Fruit fly (Drosophila melanogaster): ENCODE results near the gene eRF1.
A peak's percentile ranks its signal among the peaks of the same experiment; 100 is the strongest.

eRF1 gene

DNA sequence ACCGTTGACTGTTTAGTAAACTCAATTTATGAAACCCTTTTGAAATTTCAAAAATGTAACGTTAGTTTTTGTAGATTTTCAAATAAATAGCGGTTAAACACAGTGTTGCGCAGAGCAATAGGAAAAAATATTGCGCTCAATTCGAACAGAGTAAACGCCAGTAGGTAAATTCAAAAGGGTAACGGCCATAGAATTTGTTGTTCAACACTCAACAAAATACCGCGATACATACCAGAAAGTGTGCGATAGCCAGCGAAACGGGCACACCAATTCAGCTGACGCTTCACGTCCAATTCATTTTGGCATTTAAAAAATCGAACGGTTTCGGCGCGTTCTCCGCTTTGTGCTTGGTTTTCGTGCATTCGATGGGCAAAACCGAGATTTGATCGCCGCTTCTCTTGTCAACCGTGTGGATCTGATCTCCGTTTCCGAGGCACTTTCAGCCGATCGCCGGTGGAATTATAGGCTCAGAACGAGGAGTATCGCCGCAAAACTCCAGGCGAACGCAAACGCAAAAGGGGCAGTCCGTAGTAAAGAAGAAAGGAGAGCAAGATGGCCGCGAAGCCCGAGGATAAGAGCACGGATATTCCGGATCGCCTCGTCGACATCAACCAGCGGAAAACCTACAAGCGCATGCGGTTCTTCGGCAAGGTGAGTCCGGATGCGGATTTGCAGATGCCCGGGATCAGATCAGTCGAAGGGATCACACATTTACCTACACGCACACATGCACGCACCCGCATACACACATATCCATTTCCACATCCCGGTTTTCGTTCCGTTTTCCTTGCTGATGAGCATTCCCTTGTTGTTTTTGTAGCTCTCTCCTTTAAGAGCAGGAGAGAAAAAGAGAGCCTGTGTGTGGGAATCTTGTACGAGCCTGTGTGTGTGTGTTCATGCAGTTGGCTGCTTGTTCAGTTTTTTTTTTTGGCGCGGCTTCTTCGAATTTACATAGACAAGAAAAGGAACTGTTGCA lies 38.1 kb upstream of the eRF1 start (continued):
- TF ChIP-seq NFAT (GFP tag; IDR thresholded peaks at IDR 0.05) (no peak), CG31224 (GFP tag; IDR thresholded peaks at IDR 0.05) (no peak), Bteb2 (GFP tag; optimal IDR thresholded peaks at IDR 0.05) (peak; percentile 48), tll (GFP tag; optimal IDR thresholded peaks at IDR 0.05) (no peak), CG7963 (GFP tag; IDR thresholded peaks at IDR 0.05; ENCODE audit: partially characterized antibody) (peak; percentile 83), tup (GFP tag; optimal IDR thresholded peaks at IDR 0.05) (no peak), CG10543 (GFP tag; optimal IDR thresholded peaks at IDR 0.05) (no peak), Dip2 (GFP tag; IDR thresholded peaks at IDR 0.05) (no peak), Antp (GFP tag; optimal IDR thresholded peaks at IDR 0.05) (peak; percentile 71), grn (GFP tag; optimal IDR thresholded peaks at IDR 0.05) (no peak), H2.0 (GFP tag; IDR thresholded peaks at IDR 0.05) (no peak), B-H2 (GFP tag; optimal IDR thresholded peaks at IDR 0.05) (peak; percentile 50), Fer1 (GFP tag; optimal IDR thresholded peaks at IDR 0.05) (peak; percentile 20), sna (GFP tag; IDR thresholded peaks at IDR 0.05; ENCODE audit: partially characterized antibody) (peak; percentile 73), Sox102F (GFP tag; optimal IDR thresholded peaks at IDR 0.05) (no peak), CG31388 (GFP tag; optimal IDR thresholded peaks at IDR 0.05) (no peak), CG10565 (GFP tag; optimal IDR thresholded peaks at IDR 0.05) (no peak), disco-r (GFP tag; optimal IDR thresholded peaks at IDR 0.05) (no peak), CG16813 (GFP tag; IDR thresholded peaks at IDR 0.05; ENCODE audit: partially characterized antibody) (peak; percentile 87), chn (GFP tag; optimal IDR thresholded peaks at IDR 0.05) (peak; percentile 27), hth (optimal IDR thresholded peaks at IDR 0.05) (no peak), Med (GFP tag) (peak; percentile 92), CG4707 (GFP tag; optimal IDR thresholded peaks at IDR 0.05) (no peak), Dref (GFP tag; IDR thresholded peaks at IDR 0.05) (peak; percentile 52), caup (GFP tag; optimal IDR thresholded peaks at IDR 0.05; ENCODE audit: severe bottlenecking) (peak; percentile 47), wek (GFP tag; optimal IDR thresholded peaks at IDR 0.05) (no peak), CG12104 (GFP tag; optimal IDR thresholded peaks at IDR 0.05) (no peak), psq (GFP tag; optimal IDR thresholded peaks at IDR 0.05) (peak; percentile 26), lilli (GFP tag; optimal IDR thresholded peaks at IDR 0.05) (peak; percentile 65), CG3163 (GFP tag; optimal IDR thresholded peaks at IDR 0.05) (peak; percentile 44), HLHmδ (GFP tag; optimal IDR thresholded peaks at IDR 0.05) (no peak), Myb (GFP tag; optimal IDR thresholded peaks at IDR 0.05) (peak; percentile 100), CG12219 (GFP tag; optimal IDR thresholded peaks at IDR 0.05) (no peak), CG11560 (tag; IDR thresholded peaks at IDR 0.05) (peak; percentile 12; the same call in 1 of the 3 replicates), pan (optimal IDR thresholded peaks at IDR 0.05) (no peak), pan (GFP tag; optimal IDR thresholded peaks at IDR 0.05 in 1 of 2, IDR thresholded peaks at IDR 0.05 in 1 of 2) (no peak), Hmx (GFP tag; optimal IDR thresholded peaks at IDR 0.05) (no peak), CG15011 (GFP tag; optimal IDR thresholded peaks at IDR 0.05) (no peak), HLH54F (GFP tag; optimal IDR thresholded peaks at IDR 0.05) (peak; percentile 65), Asciz (GFP tag; optimal IDR thresholded peaks at IDR 0.05) (no peak), CG17802 (tag; optimal IDR thresholded peaks at IDR 0.05) (no peak), CG18764 (GFP tag; optimal IDR thresholded peaks at IDR 0.05) (peak; percentile 20), Atf-2 (GFP tag; optimal IDR thresholded peaks at IDR 0.05) (peak; percentile 26), ham (GFP tag; IDR thresholded peaks at IDR 0.05) (no peak), Nf-YC (tag; optimal IDR thresholded peaks at IDR 0.05) (peak; percentile 15), CG5953 (GFP tag; IDR thresholded peaks at IDR 0.05) (no peak), Neu2 (GFP tag; optimal IDR thresholded peaks at IDR 0.05; ENCODE audit: borderline replicate concordance) (no peak), fru (optimal IDR thresholded peaks at IDR 0.05) (no peak), Rfx (GFP tag; IDR thresholded peaks at IDR 0.05) (peak; percentile 77)

Data from whole organism, embryonic.